Fruit fly (Drosophila melanogaster) whole organism, embryonic: Measurements from ENCODE around the gene CG10702.
A peak's percentile ranks its signal among the peaks of the same experiment; 100 is the strongest.

ENCODE experiments used
- Abd-B ChIP-seq: fragments of 200-800 bp; sonication (Bioruptor generic); optimal IDR thresholded peaks from 2 replicates; lab custom pipeline; 2018; ENCODE audit warnings: missing biosample characterization, mild to moderate bottlenecking, missing genetic modification characterization, moderate library complexity
- Ada2b ChIP-seq: fragments of 200-800 bp; sonication (Bioruptor generic); IDR thresholded peaks from 2 replicates; pipeline ENCODE4 v1.3.6; 2022; ENCODE audit warnings: missing biosample characterization, missing genetic modification characterization
- CG10267 ChIP-seq: fragments of 200-800 bp; sonication (Bioruptor generic); optimal IDR thresholded peaks from 2 replicates; lab custom pipeline; 2018; ENCODE audit warnings: missing biosample characterization, mild to moderate bottlenecking, missing genetic modification characterization, moderate library complexity
- CG10274 ChIP-seq: fragments of 200-800 bp; sonication (Bioruptor generic); optimal IDR thresholded peaks from 3 replicates; lab custom pipeline; 2017; ENCODE audit warnings: missing biosample characterization, mild to moderate bottlenecking, missing genetic modification characterization
- CG12155 ChIP-seq: fragments of 200-800 bp; sonication (Bioruptor generic); optimal IDR thresholded peaks from 3 replicates; lab custom pipeline; 2016; ENCODE audit warnings: missing biosample characterization, missing genetic modification characterization
- CG12236 ChIP-seq: fragments of 200-800 bp; sonication (Bioruptor generic); optimal IDR thresholded peaks from 2 replicates; lab custom pipeline; 2016; ENCODE audit warnings: missing biosample characterization, missing genetic modification characterization
- CG12391 ChIP-seq: fragments of 200-800 bp; sonication (Bioruptor generic); optimal IDR thresholded peaks from 3 replicates; lab custom pipeline; 2018; ENCODE audit warnings: missing biosample characterization, mild to moderate bottlenecking, missing genetic modification characterization, moderate library complexity
- CG13287 ChIP-seq: fragments of 200-800 bp; sonication (Bioruptor generic); IDR thresholded peaks from 2 replicates; pipeline ENCODE4 v1.3.6; 2022; ENCODE audit warnings: missing biosample characterization, missing genetic modification characterization; ENCODE audit not compliant: partially characterized antibody
- CG17186 ChIP-seq: fragments of 200-800 bp; sonication (Bioruptor generic); optimal IDR thresholded peaks from 3 replicates; lab custom pipeline; 2017; ENCODE audit warnings: missing biosample characterization, missing genetic modification reagents, missing genetic modification characterization
- CG17361 ChIP-seq: fragments of 200-800 bp; sonication (Bioruptor generic); IDR thresholded peaks from 3 replicates; pipeline ENCODE4 v1.3.6; 2022; ENCODE audit warnings: missing biosample characterization, missing genetic modification characterization
- CG2116 ChIP-seq: fragments of 200-800 bp; sonication (Bioruptor generic); optimal IDR thresholded peaks from 3 replicates; lab custom pipeline; 2018; ENCODE audit warnings: missing biosample characterization, mild to moderate bottlenecking, missing genetic modification characterization
- CG2712 ChIP-seq: fragments of 200-800 bp; optimal IDR thresholded peaks from 3 replicates; lab custom pipeline; 2019; ENCODE audit warnings: missing biosample characterization, mild to moderate bottlenecking, missing genetic modification characterization, moderate library complexity
- CG32532 ChIP-seq: fragments of 200-800 bp; sonication (Bioruptor generic); IDR thresholded peaks from 2 replicates; pipeline ENCODE4 v1.3.6; 2022; ENCODE audit warnings: missing biosample characterization, missing genetic modification characterization
- CG32767 ChIP-seq: fragments of 200-800 bp; sonication (Bioruptor generic); IDR thresholded peaks from 2 replicates; pipeline ENCODE4 v1.3.6; 2022; ENCODE audit warnings: missing biosample characterization, missing genetic modification characterization
- CG34422 ChIP-seq: fragments of 200-800 bp; sonication (Bioruptor generic); IDR thresholded peaks from 3 replicates; pipeline ENCODE4 v1.3.6; 2022; ENCODE audit warnings: missing biosample characterization, missing genetic modification characterization
- CG3847 ChIP-seq: fragments of 200-800 bp; sonication (Bioruptor generic); IDR thresholded peaks from 2 replicates; pipeline ENCODE4 v1.3.6; 2022; ENCODE audit warnings: missing biosample characterization, missing genetic modification characterization
- CG3995 ChIP-seq: fragments of 200-800 bp; sonication (Bioruptor generic); optimal IDR thresholded peaks from 3 replicates; lab custom pipeline; 2016; ENCODE audit warnings: missing biosample characterization, missing genetic modification characterization
- CG8765 ChIP-seq: fragments of 200-800 bp; sonication (Bioruptor generic); IDR thresholded peaks from 2 replicates; pipeline ENCODE4 v1.3.6; 2022; ENCODE audit warnings: missing biosample characterization, missing genetic modification characterization
- CG8944 ChIP-seq: fragments of 200-800 bp; sonication (Bioruptor generic); optimal IDR thresholded peaks from 3 replicates; lab custom pipeline; 2016; ENCODE audit warnings: missing biosample characterization, missing genetic modification characterization
- CTCF ChIP-seq: fragments of 200-800 bp; sonication (Bioruptor generic); optimal IDR thresholded peaks from 2 replicates; lab custom pipeline; 2017; ENCODE audit warnings: missing biosample characterization, mild to moderate bottlenecking, missing genetic modification characterization, moderate library complexity
- CkIIα-i1 ChIP-seq: fragments of 200-800 bp; sonication (Bioruptor generic); IDR thresholded peaks from 2 replicates; pipeline ENCODE4 v1.3.6; 2022; ENCODE audit warnings: missing biosample characterization, missing genetic modification characterization
- Dip3 ChIP-seq: fragments of 200-800 bp; sonication (Bioruptor generic); optimal IDR thresholded peaks from 3 replicates; lab custom pipeline; 2016; ENCODE audit warnings: missing biosample characterization, missing genetic modification characterization
- Doc3 ChIP-seq: fragments of 200-800 bp; sonication (Bioruptor generic); IDR thresholded peaks from 3 replicates; pipeline ENCODE4 v1.3.6; 2022; ENCODE audit warnings: missing biosample characterization, missing genetic modification characterization; ENCODE audit not compliant: partially characterized antibody
- Dp ChIP-seq: fragments of 200-800 bp; sonication (Bioruptor generic); optimal IDR thresholded peaks from 2 replicates; lab custom pipeline; 2018; ENCODE audit warnings: missing biosample characterization, mild to moderate bottlenecking, missing genetic modification characterization, moderate library complexity
- E2f1 ChIP-seq: fragments of 200-800 bp; sonication (Bioruptor generic); IDR thresholded peaks from 2 replicates; pipeline ENCODE4 v1.3.6; 2022; ENCODE audit warnings: missing biosample characterization, missing genetic modification characterization
- Elba2 ChIP-seq: fragments of 200-800 bp; sonication (Bioruptor generic); optimal IDR thresholded peaks from 3 replicates; lab custom pipeline; 2016; ENCODE audit warnings: missing biosample characterization, missing genetic modification characterization
- Ets97D ChIP-seq: fragments of 200-800 bp; sonication (Bioruptor generic); optimal IDR thresholded peaks from 3 replicates; lab custom pipeline; 2016; ENCODE audit warnings: missing biosample characterization, missing genetic modification characterization
- HmgZ ChIP-seq: fragments of 200-800 bp; sonication (Bioruptor generic); optimal IDR thresholded peaks from 2 replicates; lab custom pipeline; 2018; ENCODE audit warnings: missing biosample characterization, mild to moderate bottlenecking, missing genetic modification characterization
- Hmr ChIP-seq: fragments of 200-800 bp; sonication (Bioruptor generic); optimal IDR thresholded peaks from 3 replicates; lab custom pipeline; 2017; ENCODE audit warnings: mild to moderate bottlenecking, missing biosample characterization, missing genetic modification reagents, missing genetic modification characterization
- MBD-R2 ChIP-seq: fragments of 200-800 bp; sonication (Bioruptor generic); IDR thresholded peaks from 2 replicates; pipeline ENCODE4 v1.3.6; 2022; ENCODE audit warnings: missing biosample characterization, missing genetic modification characterization
- MTF-1 ChIP-seq: fragments of 200-800 bp; sonication (Bioruptor generic); optimal IDR thresholded peaks from 2 replicates; lab custom pipeline; 2018; ENCODE audit warnings: missing biosample characterization, mild to moderate bottlenecking, missing genetic modification characterization, borderline replicate concordance
- Myb ChIP-seq: fragments of 200-800 bp; sonication (Bioruptor generic); optimal IDR thresholded peaks from 2 replicates; lab custom pipeline; 2016; ENCODE audit warnings: missing biosample characterization, missing genetic modification characterization
- Opbp ChIP-seq: fragments of 200-800 bp; sonication (Bioruptor generic); IDR thresholded peaks from 3 replicates; pipeline ENCODE4 v1.3.6; 2022; ENCODE audit warnings: missing biosample characterization, missing genetic modification characterization; ENCODE audit not compliant: partially characterized antibody
- Rfx ChIP-seq: fragments of 200-800 bp; sonication (Bioruptor generic); IDR thresholded peaks from 2 replicates; pipeline ENCODE4 v1.3.6; 2022; ENCODE audit warnings: missing biosample characterization, missing genetic modification characterization
- Rx ChIP-seq: fragments of 200-800 bp; sonication (Bioruptor generic); IDR thresholded peaks from 2 replicates; pipeline ENCODE4 v1.3.6; 2022; ENCODE audit warnings: missing biosample characterization, missing genetic modification characterization
- Sin3A ChIP-seq: fragments of >200 bp; optimal IDR thresholded peaks from 2 replicates; lab custom pipeline; 2018
- Sry-δ ChIP-seq: fragments of 200-800 bp; sonication (Bioruptor generic); optimal IDR thresholded peaks from 2 replicates; lab custom pipeline; 2016; ENCODE audit warnings: missing biosample characterization, missing genetic modification characterization
- ci ChIP-seq: fragments of 200-800 bp; sonication (Bioruptor generic); IDR thresholded peaks from 3 replicates; pipeline ENCODE4 v1.3.6; 2022; ENCODE audit warnings: missing biosample characterization, missing genetic modification characterization
- fru ChIP-seq: fragments of >200 bp; optimal IDR thresholded peaks from 2 replicates; lab custom pipeline; 2017
- insv ChIP-seq, 2 experiments: fragments of 200-800 bp; sonication (Bioruptor generic); optimal IDR thresholded peaks; 3 replicates each; lab custom pipeline; 2016 to 2018; ENCODE audit warnings: missing biosample characterization in 2 of 2, missing genetic modification characterization in 2 of 2
- kah ChIP-seq: fragments of 200-800 bp; sonication (Bioruptor generic); optimal IDR thresholded peaks from 2 replicates; lab custom pipeline; 2018; ENCODE audit warnings: missing biosample characterization, mild to moderate bottlenecking, missing genetic modification characterization
- knrl ChIP-seq: fragments of 200-800 bp; sonication (Bioruptor generic); IDR thresholded peaks from 3 replicates; pipeline ENCODE4 v1.3.6; 2022; ENCODE audit warnings: missing biosample characterization, missing genetic modification characterization; ENCODE audit not compliant: partially characterized antibody
- nmo ChIP-seq: fragments of 200-800 bp; sonication (Bioruptor generic); optimal IDR thresholded peaks from 2 replicates; lab custom pipeline; 2018; ENCODE audit warnings: missing biosample characterization, mild to moderate bottlenecking, missing genetic modification characterization, moderate library complexity
- p53 ChIP-seq: fragments of 200-800 bp; sonication (Bioruptor generic); optimal IDR thresholded peaks from 2 replicates; lab custom pipeline; 2016; ENCODE audit warnings: missing biosample characterization, missing genetic modification characterization
- phol ChIP-seq: fragments of 200-800 bp; sonication (Bioruptor generic); optimal IDR thresholded peaks from 3 replicates; lab custom pipeline; 2018; ENCODE audit warnings: missing biosample characterization, mild to moderate bottlenecking, missing genetic modification characterization, moderate library complexity
- pzg ChIP-seq: fragments of 200-800 bp; sonication (Bioruptor generic); optimal IDR thresholded peaks from 3 replicates; lab custom pipeline; 2018; ENCODE audit warnings: missing biosample characterization, mild to moderate bottlenecking, missing genetic modification characterization, moderate library complexity
- rib ChIP-seq: fragments of 200-800 bp; sonication (Bioruptor generic); IDR thresholded peaks from 2 replicates; pipeline ENCODE4 v1.3.6; 2022; ENCODE audit warnings: missing biosample characterization, missing genetic modification characterization
- sug ChIP-seq: fragments of 200-800 bp; optimal IDR thresholded peaks from 2 replicates; lab custom pipeline; 2019; ENCODE audit warnings: missing biosample characterization, mild to moderate bottlenecking, missing genetic modification characterization, moderate library complexity
- trem ChIP-seq: fragments of 200-800 bp; optimal IDR thresholded peaks from 3 replicates; lab custom pipeline; 2019; ENCODE audit warnings: missing biosample characterization, mild to moderate bottlenecking, missing genetic modification characterization, moderate library complexity
- vfl ChIP-seq: fragments of 200-800 bp; sonication (Bioruptor generic); optimal IDR thresholded peaks from 2 replicates; lab custom pipeline; 2016; ENCODE audit warnings: missing biosample characterization, missing genetic modification characterization
- z ChIP-seq: fragments of 200-800 bp; sonication (Bioruptor generic); IDR thresholded peaks from 3 replicates; pipeline ENCODE4 v1.3.6; 2022; ENCODE audit warnings: missing biosample characterization, missing genetic modification characterization

CG10702 gene

dm6 chr2L:19053860-19054515 lies 15.7 kb downstream of the CG10702 start, which contains the start of gene CG10492 (continued):
- TF ChIP-seq Dp (peak; percentile 93), CG2712 (peak; percentile 24), MBD-R2 (GFP tag; lab: Robert Waterston, UW) (peak; percentile 54), insv (GFP tag; optimal IDR thresholded peaks at IDR 0.05; lab: Kevin White, UChicago) (peak in 1 of 2 experiments; percentile 32), Abd-B (GFP tag; lab: Kevin White, UChicago) (no peak), Elba2 (peak; percentile 20), pzg (GFP tag; lab: Kevin White, UChicago) (peak; percentile 73), CG10267 (tag; lab: Kevin White, UChicago) (peak; percentile 66), Myb (GFP tag; lab: Kevin White, UChicago) (peak; percentile 53), CG13287 (GFP tag; lab: Robert Waterston, UW) (peak; percentile 54), z (GFP tag; lab: Robert Waterston, UW) (0 out of 3 replicates have a peak, but pooled peaks have one; percentile 14), kah (GFP tag; lab: Kevin White, UChicago) (no peak), E2f1 (no peak), vfl (GFP tag; lab: Kevin White, UChicago) (no peak), CG3847 (GFP tag; lab: Robert Waterston, UW) (peak; percentile 52; the same call in 1 of the 2 replicates), rib (GFP tag; lab: Robert Waterston, UW) (peak; percentile 69; the same call in 1 of the 2 replicates), trem (tag; lab: Kevin White, UChicago) (peak; percentile 90), CG12155 (GFP tag; lab: Kevin White, UChicago) (peak; percentile 100), p53 (GFP tag; lab: Kevin White, UChicago) (no peak), Opbp (GFP tag; lab: Robert Waterston, UW) (peak; percentile 51; the same call in 1 of the 3 replicates), ci (GFP tag; lab: Robert Waterston, UW) (peak; percentile 49; the same call in 1 of the 3 replicates), CG17186 (GFP tag; lab: Kevin White, UChicago) (peak; percentile 31), CG2116 (GFP tag; lab: Kevin White, UChicago) (peak; percentile 63), sug (tag; lab: Kevin White, UChicago) (peak; percentile 49), CTCF (GFP tag; lab: Kevin White, UChicago) (peak; percentile 37), CG12236 (GFP tag; lab: Kevin White, UChicago) (no peak), nmo (GFP tag; lab: Kevin White, UChicago) (peak; percentile 45), Sry-δ (GFP tag; lab: Kevin White, UChicago) (peak; percentile 52), CG3995 (GFP tag; lab: Kevin White, UChicago) (peak; percentile 75), Doc3 (no peak), CG32532 (GFP tag; lab: Robert Waterston, UW) (peak; percentile 34; the same call in 1 of the 2 replicates), Sin3A (lab: Kevin White, UChicago) (peak; percentile 88), fru (lab: Kevin White, UChicago) (peak; percentile 44), HmgZ (tag; lab: Kevin White, UChicago) (peak; percentile 15), Ada2b (no peak), Rx (GFP tag; lab: Robert Waterston, UW) (no peak), Dip3 (GFP tag; lab: Kevin White, UChicago) (peak; percentile 12), Rfx (GFP tag; lab: Robert Waterston, UW) (peak; percentile 27; the same call in 1 of the 2 replicates), CG8765 (GFP tag; lab: Robert Waterston, UW) (peak; percentile 19; the same call in 1 of the 2 replicates), CG17361 (GFP tag; lab: Robert Waterston, UW) (peak; percentile 23; the same call in 1 of the 3 replicates), CG10274 (GFP tag; lab: Kevin White, UChicago) (no peak), MTF-1 (GFP tag; lab: Kevin White, UChicago) (peak; percentile 25), CG32767 (GFP tag; lab: Robert Waterston, UW) (no peak), knrl (0 out of 3 replicates have a peak, but pooled peaks have one; percentile 33), CG12391 (tag; lab: Kevin White, UChicago) (peak; percentile 7), phol (tag; lab: Kevin White, UChicago) (peak; percentile 62), CkIIα-i1 (no peak), CG34422 (GFP tag; lab: Robert Waterston, UW) (peak; percentile 83), CG8944 (GFP tag; lab: Kevin White, UChicago) (no peak), Ets97D (GFP tag; lab: Kevin White, UChicago) (peak; percentile 65), Hmr (GFP tag; lab: Kevin White, UChicago) (peak; percentile 19)
